Fruit fly (Drosophila melanogaster) whole organism, wandering third instar larva: ENCODE data around the gene Atg18b.
A peak's percentile ranks its signal among the peaks of the same experiment; 100 is the strongest.

Experiments used
- Abd-B ChIP-seq: fragments of >200 bp; optimal IDR thresholded peaks from 2 replicates; lab custom pipeline; 2017; ENCODE audit warnings: missing biosample characterization, missing genetic modification characterization
- CG32264 ChIP-seq: fragments of 200-800 bp; sonication (Bioruptor generic); optimal IDR thresholded peaks from 2 replicates; lab custom pipeline; 2016; ENCODE audit warnings: missing biosample characterization, missing genetic modification characterization
- CG9705 ChIP-seq: fragments of 200-800 bp; sonication (Bioruptor generic); optimal IDR thresholded peaks from 2 replicates; lab custom pipeline; 2018; ENCODE audit warnings: missing biosample characterization, mild to moderate bottlenecking, missing genetic modification characterization
- Dif ChIP-seq: fragments of 200-275, 200-300 bp; sonication (Bioruptor generic); optimal IDR thresholded peaks from 2 replicates; lab custom pipeline; 2018; ENCODE audit warnings: missing biosample characterization, missing genetic modification characterization; ENCODE audit not compliant: partially characterized antibody
- GATAd ChIP-seq: sonication (Bioruptor generic); optimal IDR thresholded peaks from 2 replicates; lab custom pipeline; 2016; ENCODE audit warnings: missing biosample characterization, missing genetic modification characterization
- HLH106 ChIP-seq: fragments of 200-800 bp; optimal IDR thresholded peaks from 3 replicates; lab custom pipeline; 2019; ENCODE audit warnings: missing biosample characterization, mild to moderate bottlenecking, missing genetic modification characterization, moderate library complexity
- Hr83 ChIP-seq: fragments of 200-300 bp; sonication (Bioruptor generic); optimal IDR thresholded peaks from 2 replicates; lab custom pipeline; 2016; ENCODE audit warnings: missing biosample characterization, mild to moderate bottlenecking, missing genetic modification characterization, moderate library complexity; ENCODE audit not compliant: poor library complexity, severe bottlenecking
- Jra ChIP-seq: sonication (Bioruptor generic); optimal IDR thresholded peaks from 2 replicates; lab custom pipeline; 2016; ENCODE audit warnings: missing biosample characterization, missing genetic modification characterization
- Mio ChIP-seq: sonication (Bioruptor generic); optimal IDR thresholded peaks from 2 replicates; lab custom pipeline; 2016; ENCODE audit warnings: missing biosample characterization, missing genetic modification characterization
- Myc ChIP-seq: fragments of >200 bp; optimal IDR thresholded peaks from 2 replicates; lab custom pipeline; 2017
- N ChIP-seq: fragments of >200 bp; optimal IDR thresholded peaks from 2 replicates; lab custom pipeline; 2018; ENCODE audit warnings: missing biosample characterization, missing external identifiers, missing genetic modification characterization
- OdsH ChIP-seq: fragments of 200-800 bp; sonication (Bioruptor generic); optimal IDR thresholded peaks from 2 replicates; lab custom pipeline; 2016; ENCODE audit warnings: missing biosample characterization, mild to moderate bottlenecking, missing genetic modification characterization
- Rel ChIP-seq, 2 experiments: fragments of 200-800 bp; sonication (Bioruptor generic) in 1 of 2; optimal IDR thresholded peaks; 2 replicates in 1 of 2; 3 replicates in 1 of 2; lab custom pipeline; 2016 to 2019; ENCODE audit warnings: mild to moderate bottlenecking in 2 of 2, missing biosample characterization in 2 of 2, missing genetic modification characterization in 2 of 2, moderate library complexity in 1 of 2
- Sp1 ChIP-seq: fragments of 200-800 bp; sonication (Bioruptor generic); optimal IDR thresholded peaks from 3 replicates; lab custom pipeline; 2019; ENCODE audit warnings: missing biosample characterization, mild to moderate bottlenecking, missing genetic modification characterization, moderate library complexity
- Vsx2 ChIP-seq: fragments of 200-300, 225-300 bp; sonication (Bioruptor generic); optimal IDR thresholded peaks from 2 replicates; lab custom pipeline; 2018; ENCODE audit warnings: missing biosample characterization, missing genetic modification characterization; ENCODE audit not compliant: partially characterized antibody
- br ChIP-seq: fragments of 200-800 bp; sonication (Bioruptor generic); optimal IDR thresholded peaks from 2 replicates; lab custom pipeline; 2016; ENCODE audit warnings: missing biosample characterization, missing genetic modification characterization
- brk ChIP-seq: fragments of 200-800 bp; sonication (Bioruptor generic); optimal IDR thresholded peaks from 2 replicates; lab custom pipeline; 2016; ENCODE audit warnings: missing biosample characterization, mild to moderate bottlenecking, missing genetic modification characterization
- dl ChIP-seq, 2 experiments: fragments of 175-275, 200-275 bp in 1 of 2; fragments of 200-275 bp in 1 of 2; sonication (Bioruptor generic); optimal IDR thresholded peaks; lab custom pipeline; 2018; ENCODE audit warnings: mild to moderate bottlenecking in 2 of 2, missing biosample characterization in 2 of 2, missing genetic modification characterization in 2 of 2, moderate library complexity in 2 of 2; ENCODE audit not compliant: partially characterized antibody in 2 of 2, insufficient read depth in 1 of 2
- dmrt93B ChIP-seq: fragments of 200-800 bp; sonication (Bioruptor generic); optimal IDR thresholded peaks from 2 replicates; lab custom pipeline; 2018; ENCODE audit warnings: missing biosample characterization, mild to moderate bottlenecking, missing genetic modification characterization
- ey ChIP-seq: fragments of 200-800 bp; sonication (Bioruptor generic); optimal IDR thresholded peaks from 2 replicates; lab custom pipeline; 2016; ENCODE audit warnings: missing biosample characterization, missing genetic modification characterization
- foxo ChIP-seq, 2 experiments: fragments of 200-800 bp; sonication (Bioruptor generic); optimal IDR thresholded peaks; 2 replicates in 1 of 2; 3 replicates in 1 of 2; lab custom pipeline; 2016 to 2017; ENCODE audit warnings: missing biosample characterization in 2 of 2, missing genetic modification characterization in 2 of 2
- fru ChIP-seq: fragments of 200-800 bp; sonication (Bioruptor generic); optimal IDR thresholded peaks from 3 replicates; lab custom pipeline; 2016; ENCODE audit warnings: missing biosample characterization, mild to moderate bottlenecking, missing genetic modification characterization
- jim ChIP-seq: fragments of 175-275, 200-325 bp; sonication (Bioruptor generic); optimal IDR thresholded peaks from 2 replicates; lab custom pipeline; 2016; ENCODE audit warnings: missing biosample characterization, mild to moderate bottlenecking, missing genetic modification characterization
- lola ChIP-seq: fragments of >200 bp; optimal IDR thresholded peaks from 2 replicates; lab custom pipeline; 2017; ENCODE audit warnings: missing biosample characterization, missing genetic modification characterization
- pan ChIP-seq: fragments of >200 bp; optimal IDR thresholded peaks from 2 replicates; lab custom pipeline; 2017
- psq ChIP-seq: fragments of 200-800 bp; sonication (Bioruptor generic); optimal IDR thresholded peaks from 3 replicates; lab custom pipeline; 2017; ENCODE audit warnings: missing biosample characterization, mild to moderate bottlenecking, missing genetic modification characterization, moderate library complexity
- rgr ChIP-seq: fragments of 200-800 bp; sonication (Bioruptor generic); optimal IDR thresholded peaks from 3 replicates; lab custom pipeline; 2016; ENCODE audit warnings: missing biosample characterization, mild to moderate bottlenecking, missing genetic modification characterization
- sage ChIP-seq: fragments of 200-800 bp; sonication (Bioruptor generic); optimal IDR thresholded peaks from 2 replicates; lab custom pipeline; 2016; ENCODE audit warnings: missing biosample characterization, mild to moderate bottlenecking, missing genetic modification characterization
- sv ChIP-seq: fragments of 200-800 bp; sonication (Bioruptor generic); optimal IDR thresholded peaks from 3 replicates; lab custom pipeline; 2016; ENCODE audit warnings: missing biosample characterization, missing genetic modification characterization
- woc ChIP-seq: sonication (Bioruptor generic); optimal IDR thresholded peaks from 2 replicates; lab custom pipeline; 2016; ENCODE audit warnings: missing biosample characterization, mild to moderate bottlenecking, missing genetic modification characterization

The Atg18b gene

dm6 chr2L:21234388-21234984 is 14.1 kb upstream of the Atg18b start:
- TF ChIP-seq dmrt93B (GFP tag; lab: Kevin White, UChicago) (no peak), rgr (GFP tag; lab: Kevin White, UChicago) (no peak), jim (GFP tag; lab: Kevin White, UChicago) (no peak), fru (GFP tag; lab: Kevin White, UChicago) (no peak), dl (GFP tag; optimal IDR thresholded peaks at IDR 0.05; lab: Kevin White, UChicago; ENCODE audit: insufficient read depth in 1 of 2, partially characterized antibody in 2 of 2) (no peak), GATAd (GFP tag; lab: Kevin White, UChicago) (no peak), sv (GFP tag; lab: Kevin White, UChicago) (no peak), Jra (GFP tag; lab: Kevin White, UChicago) (no peak), psq (GFP tag; lab: Kevin White, UChicago) (no peak), brk (GFP tag; lab: Kevin White, UChicago) (no peak), pan (lab: Kevin White, UChicago) (no peak), ey (no peak), sage (no peak), Hr83 (GFP tag; lab: Kevin White, UChicago) (no peak), foxo (GFP tag; optimal IDR thresholded peaks at IDR 0.05; lab: Kevin White, UChicago) (no peak), Vsx2 (GFP tag; lab: Kevin White, UChicago) (no peak)
- TF ChIP-seq, all 38 proteins: peak for 0

DNA sequence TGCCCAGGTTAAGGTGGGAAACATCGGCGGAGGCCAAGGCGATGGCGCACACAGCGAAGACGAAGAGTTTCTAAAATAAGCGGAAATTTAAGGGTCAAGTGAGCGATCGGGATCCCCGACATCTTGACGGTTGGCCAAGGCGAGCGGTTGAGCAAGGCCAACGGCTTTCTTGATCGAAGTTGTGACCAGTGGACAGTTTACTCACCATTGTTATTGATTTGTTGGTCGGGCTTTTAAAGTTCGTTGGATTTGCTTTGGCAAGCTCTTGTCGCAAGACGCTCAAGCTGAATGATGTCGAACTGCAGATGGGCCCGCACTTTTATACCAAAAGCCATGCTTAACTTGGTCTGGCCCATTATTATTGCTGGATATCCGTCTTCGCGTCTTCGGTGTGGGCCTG is 13.1 kb upstream of the Atg18b start:
- TF ChIP-seq N = no peak
- TF ChIP-seq CG32264 (GFP tag; lab: Kevin White, UChicago) = no peak
- no peak for TF ChIP-seq OdsH (GFP tag; lab: Kevin White, UChicago)
- no peak for TF ChIP-seq HLH106 (tag; lab: Kevin White, UChicago)
- no peak for TF ChIP-seq Myc
- no peak for TF ChIP-seq Sp1 (GFP tag; lab: Kevin White, UChicago)
- no peak for TF ChIP-seq woc (GFP tag; lab: Kevin White, UChicago)
- TF ChIP-seq Mio (GFP tag; lab: Kevin White, UChicago) = no peak
- no peak for TF ChIP-seq pan (lab: Kevin White, UChicago)
- no peak for TF ChIP-seq lola (GFP tag; lab: Kevin White, UChicago)
- no peak for TF ChIP-seq dl (GFP tag; optimal IDR thresholded peaks at IDR 0.05; lab: Kevin White, UChicago; ENCODE audit: insufficient read depth in 1 of 2, partially characterized antibody in 2 of 2)
- TF ChIP-seq rgr (GFP tag; lab: Kevin White, UChicago) = no peak
- TF ChIP-seq Dif (GFP tag; lab: Kevin White, UChicago) = no peak
- TF ChIP-seq Abd-B (GFP tag; lab: Kevin White, UChicago) = no peak

DNA sequence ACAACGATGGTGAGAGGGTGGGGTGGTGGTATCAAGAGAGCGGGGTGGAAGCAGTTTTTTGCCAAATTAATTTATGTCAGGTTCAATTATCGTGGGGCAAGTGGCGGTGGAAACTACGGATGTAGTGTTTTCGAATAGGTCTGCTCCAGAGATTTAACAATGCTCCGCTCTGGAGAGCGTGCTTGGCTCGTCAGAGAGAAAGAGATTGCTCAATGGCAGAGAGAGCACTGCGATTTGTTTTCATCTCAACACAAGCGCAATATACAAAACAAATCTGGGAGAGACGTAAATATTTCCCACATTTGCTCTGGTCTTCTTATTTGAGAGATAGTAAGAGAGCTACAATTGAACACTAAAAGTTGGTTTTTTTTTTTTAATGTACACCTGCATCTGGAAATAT is 1.4 kb upstream of the Atg18b start:
- peak in 1 of 2 experiments; percentile 81 for TF ChIP-seq dl (GFP tag; optimal IDR thresholded peaks at IDR 0.05; lab: Kevin White, UChicago; ENCODE audit: insufficient read depth in 1 of 2, partially characterized antibody in 2 of 2)
- peak; percentile 82 for TF ChIP-seq Dif (GFP tag; lab: Kevin White, UChicago)
- TF ChIP-seq fru (GFP tag; lab: Kevin White, UChicago) = no peak

dm6 chr2L:21221114-21221578 is 774 bp upstream of the Atg18b start, which contains the start of gene CG8677:
TSS of gene CG8677 (plus strand) at chr2L:21221312.
- TF ChIP-seq lola (GFP tag; lab: Kevin White, UChicago) (no peak), pan (lab: Kevin White, UChicago) (no peak), Rel (GFP tag; optimal IDR thresholded peaks at IDR 0.05; lab: Kevin White, UChicago) (no peak), Rel (tag; optimal IDR thresholded peaks at IDR 0.05; lab: Kevin White, UChicago) (peak; percentile 72)

- TF ChIP-seq psq (GFP tag; lab: Kevin White, UChicago) (peak; percentile 50), CG32264 (GFP tag; lab: Kevin White, UChicago) (no peak), Rel (GFP tag; optimal IDR thresholded peaks at IDR 0.05; lab: Kevin White, UChicago) (no peak), Rel (tag; optimal IDR thresholded peaks at IDR 0.05; lab: Kevin White, UChicago) (peak; percentile 56), HLH106 (tag; lab: Kevin White, UChicago) (peak; percentile 27), foxo (GFP tag; optimal IDR thresholded peaks at IDR 0.05; lab: Kevin White, UChicago) (peak in 1 of 2 experiments; percentile 34), OdsH (GFP tag; lab: Kevin White, UChicago) (peak; percentile 4), br (GFP tag; lab: Kevin White, UChicago) (peak; percentile 16), CG9705 (GFP tag; lab: Kevin White, UChicago) (no peak)
Measured at dm6 chr2L:21219640-21220085, 709 bp downstream of the Atg18b start.
